Worm (Caenorhabditis elegans) whole organism, L3 larva: ENCODE results near the gene Y42A5A.3.

ENCODE experiments used
- R02D3.7 ChIP-seq: fragments of 150-350 bp; optimal IDR thresholded peaks from 2 replicates; lab custom pipeline; 2014; ENCODE audit warnings: missing biosample characterization, missing genetic modification characterization
- ama-1 ChIP-seq: fragments of 150-350 bp; optimal IDR thresholded peaks from 2 replicates; lab custom pipeline; 2018
- ceh-16 ChIP-seq: sonication (generic microtip); optimal IDR thresholded peaks from 2 replicates; lab custom pipeline; 2017; ENCODE audit warnings: missing biosample characterization, missing genetic modification characterization
- ceh-82 ChIP-seq: fragments of 150-350 bp; optimal IDR thresholded peaks from 2 replicates; lab custom pipeline; 2014; ENCODE audit warnings: missing biosample characterization, missing genetic modification characterization
- ceh-9 ChIP-seq: sonication (generic microtip); optimal IDR thresholded peaks from 2 replicates; lab custom pipeline; 2018; ENCODE audit warnings: missing biosample characterization, missing genetic modification characterization
- egl-5 ChIP-seq: fragments of 150-350 bp; optimal IDR thresholded peaks from 2 replicates; lab custom pipeline; 2017; ENCODE audit warnings: missing biosample characterization, missing genetic modification reagents, missing genetic modification characterization, inconsistent platforms
- elt-1 ChIP-seq: fragments of 150-350 bp; optimal IDR thresholded peaks from 2 replicates; lab custom pipeline; 2014; ENCODE audit warnings: missing biosample characterization, missing genetic modification characterization
- elt-3 ChIP-seq, 3 experiments: fragments of 150-350 bp in 1 of 3; sonication (generic microtip) in 2 of 3; optimal IDR thresholded peaks; 2 replicates in 2 of 3; 4 replicates in 1 of 3; lab custom pipeline; 2014 to 2017; ENCODE audit warnings: missing biosample characterization in 3 of 3, missing genetic modification characterization in 3 of 3
- fkh-10 ChIP-seq: sonication (generic microtip); optimal IDR thresholded peaks from 2 replicates; lab custom pipeline; 2017; ENCODE audit warnings: missing biosample characterization, missing genetic modification reagents, missing genetic modification characterization
- fkh-2 ChIP-seq: fragments of 150-350 bp; optimal IDR thresholded peaks from 2 replicates; lab custom pipeline; 2014; ENCODE audit warnings: missing biosample characterization, missing genetic modification reagents, missing genetic modification characterization
- lin-15B ChIP-seq: fragments of 150-350 bp; optimal IDR thresholded peaks from 2 replicates; lab custom pipeline; 2014; ENCODE audit warnings: missing biosample characterization, missing genetic modification characterization
- lin-39 ChIP-seq: fragments of 150-350 bp; optimal IDR thresholded peaks from 2 replicates; lab custom pipeline; 2018; ENCODE audit warnings: missing biosample characterization, missing genetic modification reagents, missing genetic modification characterization
- lsy-12 ChIP-seq: sonication (generic microtip); optimal IDR thresholded peaks from 2 replicates; lab custom pipeline; 2016; ENCODE audit warnings: mild to moderate bottlenecking, missing genetic modification characterization, missing compliant biosample characterization
- mdl-1 ChIP-seq: fragments of 150-350 bp; optimal IDR thresholded peaks from 2 replicates; lab custom pipeline; 2014; ENCODE audit warnings: missing biosample characterization, missing genetic modification characterization
- mml-1 ChIP-seq: fragments of 150-350 bp; sonication (generic microtip); optimal IDR thresholded peaks from 3 replicates; lab custom pipeline; 2014; ENCODE audit warnings: missing biosample characterization, missing genetic modification characterization
- nhr-12 ChIP-seq: fragments of 150-350 bp; optimal IDR thresholded peaks from 2 replicates; lab custom pipeline; 2014; ENCODE audit warnings: missing biosample characterization, missing genetic modification characterization
- nhr-23 ChIP-seq: fragments of 150-350 bp; optimal IDR thresholded peaks from 2 replicates; lab custom pipeline; 2014; ENCODE audit warnings: missing biosample characterization, missing genetic modification reagents, missing genetic modification characterization
- nhr-25 ChIP-seq: sonication (generic microtip); optimal IDR thresholded peaks from 2 replicates; lab custom pipeline; 2017; ENCODE audit warnings: missing biosample characterization, missing genetic modification characterization
- nhr-43 ChIP-seq: sonication (generic microtip); optimal IDR thresholded peaks from 2 replicates; lab custom pipeline; 2016; ENCODE audit warnings: mild to moderate bottlenecking, missing genetic modification characterization, missing compliant biosample characterization; ENCODE audit not compliant: poor library complexity, severe bottlenecking
- nhr-67 ChIP-seq: fragments of 150-350 bp; optimal IDR thresholded peaks from 2 replicates; lab custom pipeline; 2014; ENCODE audit warnings: missing biosample characterization, missing genetic modification characterization
- nhr-77 ChIP-seq: fragments of 150-350 bp; optimal IDR thresholded peaks from 2 replicates; lab custom pipeline; 2014; ENCODE audit warnings: missing biosample characterization, missing genetic modification characterization
- pha-4 ChIP-seq: fragments of 150-350 bp; optimal IDR thresholded peaks from 2 replicates; lab custom pipeline; 2014; ENCODE audit warnings: missing biosample characterization, missing genetic modification reagents, missing genetic modification characterization
- sea-2 ChIP-seq: fragments of 150-350 bp; sonication (generic microtip); optimal IDR thresholded peaks from 4 replicates; lab custom pipeline; 2014; ENCODE audit warnings: missing biosample characterization, missing genetic modification reagents, missing genetic modification characterization
- skn-1 ChIP-seq: fragments of 150-350 bp; optimal IDR thresholded peaks from 2 replicates; lab custom pipeline; 2014; ENCODE audit warnings: missing biosample characterization, missing genetic modification characterization
- snpc-4 ChIP-seq: fragments of 150-350 bp; optimal IDR thresholded peaks from 2 replicates; lab custom pipeline; 2014; ENCODE audit warnings: missing biosample characterization, missing genetic modification characterization
- zag-1 ChIP-seq: fragments of 150-350 bp; optimal IDR thresholded peaks from 2 replicates; lab custom pipeline; 2014; ENCODE audit warnings: missing biosample characterization, missing genetic modification characterization
- ztf-11 ChIP-seq: fragments of 150-350 bp; optimal IDR thresholded peaks from 2 replicates; lab custom pipeline; 2014; ENCODE audit warnings: missing biosample characterization, missing genetic modification characterization

Gene Y42A5A.3

ce11 chrV:11063115-11063514 is 32.7 kb downstream of the Y42A5A.3 start, which contains the start of gene T04C12.9:
T04C12.9 (minus strand) TSS chrV:11063215.
- TF ChIP-seq nhr-12 (tag; lab: Kevin White, UChicago) (no peak), elt-1 (tag; lab: Kevin White, UChicago) (no peak), nhr-23 (tag; lab: Kevin White, UChicago) (no peak), ztf-11 (tag; lab: Kevin White, UChicago) (no peak), egl-5 (tag; lab: Kevin White, UChicago) (no peak), lsy-12 (no peak), ceh-82 (no peak), zag-1 (tag; lab: Kevin White, UChicago) (no peak), ceh-9 (tag; lab: Kevin White, UChicago) (no peak), fkh-2 (tag; lab: Kevin White, UChicago) (no peak), pha-4 (no peak), snpc-4 (tag; lab: Kevin White, UChicago) (no peak), elt-3 (tag; optimal IDR thresholded peaks at IDR 0.05; lab: Kevin White, UChicago) (no peak), nhr-67 (no peak), mml-1 (tag; lab: Kevin White, UChicago) (no peak)

- TF ChIP-seq nhr-23 (tag; lab: Kevin White, UChicago) (peak; percentile 4), nhr-25 (tag; lab: Kevin White, UChicago) (no peak)
Observed at ce11 chrV:11061887-11062286, 33.9 kb downstream of the Y42A5A.3 start.

ce11 chrV:11060239-11060984 is 35.4 kb downstream of the Y42A5A.3 start, which contains the start of gene T04C12.11:
T04C12.11 (minus strand) TSS chrV:11060289.
- TF ChIP-seq nhr-23 (tag; lab: Kevin White, UChicago): peak; percentile 60
- no peak for TF ChIP-seq nhr-67
- peak; percentile 47 for TF ChIP-seq nhr-25 (tag; lab: Kevin White, UChicago)

- peak; percentile 24 for TF ChIP-seq nhr-25 (tag; lab: Kevin White, UChicago)
- TF ChIP-seq sea-2 (GFP tag; lab: Kevin White, UChicago): no peak
- peak; percentile 77 for TF ChIP-seq ama-1 (lab: Kevin White, UChicago)
Observed at ce11 chrV:11059180-11059579, 36.6 kb downstream of the Y42A5A.3 start, which contains the start of gene T04C12.1. T04C12.1 (minus strand) TSS chrV:11059269.

ce11 chrV:11057043-11057442 is 38.7 kb downstream of the Y42A5A.3 start, which contains the start of gene srh-75:
srh-75 (minus strand) TSS chrV:11057143.
- no peak for TF ChIP-seq ceh-16
- TF ChIP-seq snpc-4 (tag; lab: Kevin White, UChicago): no peak
- no peak for TF ChIP-seq mdl-1 (tag; lab: Kevin White, UChicago)
- TF ChIP-seq lsy-12: no peak
- no peak for TF ChIP-seq ceh-9 (tag; lab: Kevin White, UChicago)
- no peak for TF ChIP-seq nhr-77
- no peak for TF ChIP-seq elt-1 (tag; lab: Kevin White, UChicago)
- no peak for TF ChIP-seq mml-1 (tag; lab: Kevin White, UChicago)
- TF ChIP-seq R02D3.7 (tag; lab: Kevin White, UChicago): no peak
- no peak for TF ChIP-seq ceh-82

- no peak for TF ChIP-seq lin-15B
- TF ChIP-seq egl-5 (tag; lab: Kevin White, UChicago): no peak
- TF ChIP-seq nhr-43 (tag; lab: Kevin White, UChicago): no peak
- no peak for TF ChIP-seq pha-4
- TF ChIP-seq ztf-11 (tag; lab: Kevin White, UChicago): no peak
- no peak for TF ChIP-seq nhr-12 (tag; lab: Kevin White, UChicago)
- TF ChIP-seq elt-3 (tag; optimal IDR thresholded peaks at IDR 0.05; lab: Kevin White, UChicago): no peak
- no peak for TF ChIP-seq skn-1 (tag; lab: Kevin White, UChicago)
- TF ChIP-seq fkh-10 (GFP tag; lab: Kevin White, UChicago): no peak
- no peak for TF ChIP-seq nhr-77
- TF ChIP-seq nhr-67: no peak
- TF ChIP-seq mml-1 (tag; lab: Kevin White, UChicago): no peak
- no peak for TF ChIP-seq lin-39
- no peak for TF ChIP-seq nhr-23 (tag; lab: Kevin White, UChicago)
- no peak for TF ChIP-seq ceh-9 (tag; lab: Kevin White, UChicago)
- TF ChIP-seq zag-1 (tag; lab: Kevin White, UChicago): no peak
- TF ChIP-seq fkh-2 (tag; lab: Kevin White, UChicago): no peak
- no peak for TF ChIP-seq R02D3.7 (tag; lab: Kevin White, UChicago)
Observed at ce11 chrV:11056484-11056883, 39.3 kb downstream of the Y42A5A.3 start.
